Fruit fly (Drosophila melanogaster) whole organism, prepupa: Measurements from ENCODE around the gene Sse.

ENCODE experiments used
- Blimp-1 ChIP-seq: fragments of 200-800 bp; sonication (Bioruptor generic); optimal IDR thresholded peaks from 3 replicates; lab custom pipeline; 2017; ENCODE audit warnings: missing biosample characterization, missing genetic modification characterization, mild to moderate bottlenecking, moderate library complexity, missing genetic modification reagents
- CG10631 ChIP-seq: fragments of 200-800 bp; sonication (Bioruptor generic); optimal IDR thresholded peaks from 2 replicates; lab custom pipeline; 2016; ENCODE audit warnings: missing biosample characterization, missing genetic modification characterization
- CG10669 ChIP-seq: fragments of 200-800 bp; sonication (Bioruptor generic); optimal IDR thresholded peaks from 3 replicates; lab custom pipeline; 2018; ENCODE audit warnings: missing biosample characterization, mild to moderate bottlenecking, missing genetic modification characterization, moderate library complexity
- CG31627 ChIP-seq: fragments of 200-800 bp; sonication (Bioruptor generic); optimal IDR thresholded peaks from 3 replicates; lab custom pipeline; 2016; ENCODE audit warnings: missing biosample characterization, missing genetic modification characterization
- CG32006 ChIP-seq: fragments of 200-800 bp; sonication (Bioruptor generic); optimal IDR thresholded peaks from 3 replicates; lab custom pipeline; 2017; ENCODE audit warnings: missing biosample characterization, mild to moderate bottlenecking, missing genetic modification characterization
- CG34406 ChIP-seq: fragments of 200-800 bp; sonication (Bioruptor generic); optimal IDR thresholded peaks from 3 replicates; lab custom pipeline; 2016; ENCODE audit warnings: missing biosample characterization, missing genetic modification characterization
- CG4318 ChIP-seq: fragments of 200-800 bp; sonication (Bioruptor generic); optimal IDR thresholded peaks from 3 replicates; lab custom pipeline; 2017; ENCODE audit warnings: missing biosample characterization, mild to moderate bottlenecking, missing genetic modification characterization
- CG6163 ChIP-seq: fragments of 200-800 bp; sonication (Bioruptor generic); IDR thresholded peaks from 3 replicates; pipeline ENCODE4 v1.3.6; 2022; ENCODE audit warnings: missing biosample characterization, missing genetic modification characterization
- CG6276 ChIP-seq: fragments of 200-800 bp; sonication (Bioruptor generic); optimal IDR thresholded peaks from 2 replicates; lab custom pipeline; 2017; ENCODE audit warnings: missing biosample characterization, mild to moderate bottlenecking, missing genetic modification characterization
- CG6792 ChIP-seq: fragments of 200-800 bp; sonication (Bioruptor generic); optimal IDR thresholded peaks from 3 replicates; lab custom pipeline; 2016; ENCODE audit warnings: missing biosample characterization, missing genetic modification characterization
- CG6854 ChIP-seq: fragments of 200-800 bp; sonication (Bioruptor generic); optimal IDR thresholded peaks from 2 replicates; lab custom pipeline; 2017; ENCODE audit warnings: missing biosample characterization, mild to moderate bottlenecking, missing genetic modification characterization
- CG8119 ChIP-seq: fragments of 200-800 bp; sonication (Bioruptor generic); IDR thresholded peaks from 3 replicates; pipeline ENCODE4 v1.3.6; 2022; ENCODE audit warnings: missing biosample characterization, missing genetic modification characterization
- CG8319 ChIP-seq: fragments of 200-800 bp; sonication (Bioruptor generic); optimal IDR thresholded peaks from 3 replicates; lab custom pipeline; 2016; ENCODE audit warnings: missing biosample characterization, missing genetic modification characterization
- CG9139 ChIP-seq: fragments of 200-800 bp; sonication (Bioruptor generic); optimal IDR thresholded peaks from 3 replicates; lab custom pipeline; 2017; ENCODE audit warnings: missing biosample characterization, mild to moderate bottlenecking, missing genetic modification characterization
- Eip75B ChIP-seq: fragments of 200-800 bp; sonication (Bioruptor generic); optimal IDR thresholded peaks from 3 replicates; lab custom pipeline; 2016; ENCODE audit warnings: missing biosample characterization, missing genetic modification characterization
- Eip78C ChIP-seq: fragments of 200-800 bp; sonication (Bioruptor generic); peaks from one replicate; lab custom pipeline; 2016; ENCODE audit warnings: missing biosample characterization, missing genetic modification characterization
- Eip93F ChIP-seq: fragments of 200-800 bp; sonication (Bioruptor generic); optimal IDR thresholded peaks from 2 replicates; lab custom pipeline; 2016; ENCODE audit warnings: missing biosample characterization, mild to moderate bottlenecking, missing genetic modification characterization
- Ets21C ChIP-seq: fragments of 200-800 bp; sonication (Bioruptor generic); optimal IDR thresholded peaks from 3 replicates; lab custom pipeline; 2016; ENCODE audit warnings: missing biosample characterization, missing genetic modification characterization
- Ets96B ChIP-seq: fragments of 200-800 bp; optimal IDR thresholded peaks from 2 replicates; lab custom pipeline; 2019; ENCODE audit warnings: missing biosample characterization, mild to moderate bottlenecking, missing genetic modification characterization, moderate library complexity
- Hr39 ChIP-seq: fragments of 200-800 bp; sonication (Bioruptor generic); optimal IDR thresholded peaks from 2 replicates; lab custom pipeline; 2016; ENCODE audit warnings: missing biosample characterization, missing genetic modification characterization
- Hr4 ChIP-seq: fragments of 200-800 bp; sonication (Bioruptor generic); optimal IDR thresholded peaks from 3 replicates; lab custom pipeline; 2016; ENCODE audit warnings: missing biosample characterization, missing genetic modification characterization
- Met ChIP-seq: fragments of 200-800 bp; sonication (Bioruptor generic); optimal IDR thresholded peaks from 3 replicates; lab custom pipeline; 2016; ENCODE audit warnings: missing biosample characterization, missing genetic modification characterization
- OdsH ChIP-seq: fragments of 200-800 bp; sonication (Bioruptor generic); optimal IDR thresholded peaks from 3 replicates; lab custom pipeline; 2016; ENCODE audit warnings: missing biosample characterization, missing genetic modification characterization
- Smox ChIP-seq: fragments of 200-800 bp; sonication (Bioruptor generic); optimal IDR thresholded peaks from 3 replicates; lab custom pipeline; 2016; ENCODE audit warnings: missing biosample characterization, missing genetic modification characterization
- Sox102F ChIP-seq: fragments of 200-800 bp; sonication (Bioruptor generic); optimal IDR thresholded peaks from 2 replicates; lab custom pipeline; 2016; ENCODE audit warnings: missing biosample characterization, mild to moderate bottlenecking, missing genetic modification characterization
- Sox14 ChIP-seq: fragments of 200-800 bp; sonication (Bioruptor generic); optimal IDR thresholded peaks from 3 replicates; lab custom pipeline; 2016; ENCODE audit warnings: missing biosample characterization, missing genetic modification characterization
- achi ChIP-seq: fragments of 200-800 bp; sonication (Bioruptor generic); optimal IDR thresholded peaks from 3 replicates; lab custom pipeline; 2016; ENCODE audit warnings: missing biosample characterization, missing genetic modification characterization
- acj6 ChIP-seq: fragments of 200-800 bp; sonication (Bioruptor generic); optimal IDR thresholded peaks from 3 replicates; lab custom pipeline; 2016; ENCODE audit warnings: missing biosample characterization, missing genetic modification characterization
- cyc ChIP-seq: fragments of 200-800 bp; sonication (Bioruptor generic); optimal IDR thresholded peaks from 3 replicates; lab custom pipeline; 2016; ENCODE audit warnings: missing biosample characterization, missing genetic modification characterization
- dac ChIP-seq: fragments of 200-800 bp; sonication (Bioruptor generic); optimal IDR thresholded peaks from 2 replicates; lab custom pipeline; 2017; ENCODE audit warnings: missing biosample characterization, mild to moderate bottlenecking, missing genetic modification characterization
- eg ChIP-seq: fragments of 200-800 bp; sonication (Bioruptor generic); IDR thresholded peaks from 3 replicates; pipeline ENCODE4 v1.3.6; 2022; ENCODE audit warnings: missing biosample characterization, missing genetic modification characterization
- esn ChIP-seq: fragments of 200-800 bp; sonication (Bioruptor generic); optimal IDR thresholded peaks from 2 replicates; lab custom pipeline; 2016; ENCODE audit warnings: missing biosample characterization, mild to moderate bottlenecking, missing genetic modification characterization, moderate library complexity
- fd59A ChIP-seq: fragments of 200-800 bp; sonication (Bioruptor generic); optimal IDR thresholded peaks from 2 replicates; lab custom pipeline; 2017; ENCODE audit warnings: missing biosample characterization, mild to moderate bottlenecking, missing genetic modification characterization, missing genetic modification reagents
- fkh ChIP-seq: fragments of 200-800 bp; sonication (Bioruptor generic); optimal IDR thresholded peaks from 3 replicates; lab custom pipeline; 2017; ENCODE audit warnings: missing biosample characterization, mild to moderate bottlenecking, missing genetic modification characterization, moderate library complexity
- lz ChIP-seq: fragments of 200-800 bp; sonication (Bioruptor generic); optimal IDR thresholded peaks from 3 replicates; lab custom pipeline; 2016; ENCODE audit warnings: missing biosample characterization, missing genetic modification characterization
- pdm3 ChIP-seq: fragments of 200-800 bp; sonication (Bioruptor generic); optimal IDR thresholded peaks from 3 replicates; lab custom pipeline; 2016; ENCODE audit warnings: missing biosample characterization, missing genetic modification characterization
- salr ChIP-seq, 2 experiments: fragments of 200-800 bp; sonication (Bioruptor generic); optimal IDR thresholded peaks; 3 replicates each; lab custom pipeline; 2016 to 2018; ENCODE audit warnings: missing biosample characterization in 2 of 2, missing genetic modification characterization in 2 of 2, mild to moderate bottlenecking in 1 of 2
- spab ChIP-seq: fragments of 200-800 bp; sonication (Bioruptor generic); optimal IDR thresholded peaks from 2 replicates; lab custom pipeline; 2017; ENCODE audit warnings: missing biosample characterization, mild to moderate bottlenecking, missing genetic modification characterization, missing genetic modification reagents
- svp ChIP-seq: fragments of 200-800 bp; sonication (Bioruptor generic); peaks from one replicate; lab custom pipeline; 2016; ENCODE audit warnings: missing biosample characterization, missing genetic modification characterization
- topi ChIP-seq: fragments of 200-800 bp; sonication (Bioruptor generic); optimal IDR thresholded peaks from 3 replicates; lab custom pipeline; 2016; ENCODE audit warnings: missing biosample characterization, missing genetic modification characterization
- vri ChIP-seq: fragments of 200-800 bp; sonication (Bioruptor generic); optimal IDR thresholded peaks from 3 replicates; lab custom pipeline; 2016; ENCODE audit warnings: missing biosample characterization, mild to moderate bottlenecking, missing genetic modification characterization

Gene Sse

dm6 chr3L:5633247-5634187 lies 28.5 kb downstream of the Sse start (continued):
- TF ChIP-seq eg: no peak
- TF ChIP-seq acj6 (GFP tag; lab: Kevin White, UChicago): peak; percentile 20
- no peak for TF ChIP-seq CG6854
- TF ChIP-seq Hr39: no peak
- no peak for TF ChIP-seq OdsH (GFP tag; lab: Kevin White, UChicago)
- no peak for TF ChIP-seq CG6276 (GFP tag; lab: Kevin White, UChicago)
- peak; percentile 69 for TF ChIP-seq Sox14
- peak; percentile 7 for TF ChIP-seq Eip93F (GFP tag; lab: Kevin White, UChicago)
- TF ChIP-seq CG6163 (GFP tag; lab: Robert Waterston, UW): peak; percentile 71
- TF ChIP-seq CG8319 (GFP tag; lab: Kevin White, UChicago): no peak

dm6 chr3L:5631917-5632316 lies 30.1 kb downstream of the Sse start:
- no peak for TF ChIP-seq dac
- no peak for TF ChIP-seq OdsH (GFP tag; lab: Kevin White, UChicago)
- no peak for TF ChIP-seq pdm3
- no peak for TF ChIP-seq CG9139

dm6 chr3L:5630608-5631080 lies 31.4 kb downstream of the Sse start, which contains the start of gene Blimp-1:
Blimp-1 (plus strand) TSS chr3L:5630983.
- TF ChIP-seq Sox102F (GFP tag; lab: Kevin White, UChicago): no peak
- peak; percentile 32 for TF ChIP-seq vri (GFP tag; lab: Kevin White, UChicago)
- no peak for TF ChIP-seq Eip78C
- peak; percentile 74 for TF ChIP-seq Blimp-1 (GFP tag; lab: Kevin White, UChicago)
- TF ChIP-seq CG6163 (GFP tag; lab: Robert Waterston, UW): 0 out of 3 replicates have a peak, but pooled peaks have one; percentile 11
- TF ChIP-seq CG9139: no peak
- TF ChIP-seq CG6854: peak; percentile 44
- TF ChIP-seq eg: no peak
- no peak for TF ChIP-seq Ets21C (GFP tag; lab: Kevin White, UChicago)
- peak; percentile 29 for TF ChIP-seq fkh (GFP tag; lab: Kevin White, UChicago)
- TF ChIP-seq Ets96B: no peak
- TF ChIP-seq achi (GFP tag; lab: Kevin White, UChicago): no peak

DNA sequence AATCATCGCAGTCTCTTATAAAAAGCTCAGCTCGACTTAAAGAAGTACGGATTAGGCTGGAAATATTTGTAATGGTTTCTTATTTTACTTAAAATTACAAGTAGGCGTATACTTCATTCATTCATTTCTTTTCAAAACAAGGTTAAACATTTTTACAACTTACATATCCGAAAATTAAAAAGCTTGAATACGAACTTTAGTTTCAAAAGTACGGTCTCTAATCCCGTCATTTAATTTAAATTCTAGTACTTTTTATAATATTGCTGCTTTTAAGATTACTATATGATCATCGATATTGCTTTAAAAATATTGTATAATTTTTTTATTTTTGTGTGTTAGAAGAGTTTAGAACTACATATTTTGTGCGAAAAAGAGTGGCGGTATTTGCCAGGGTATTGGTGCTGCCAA lies 31.9 kb downstream of the Sse start:
- peak; percentile 95 for TF ChIP-seq svp
- peak; percentile 12 for TF ChIP-seq CG34406 (GFP tag; lab: Kevin White, UChicago)
- TF ChIP-seq Sox102F (GFP tag; lab: Kevin White, UChicago): peak; percentile 47
- TF ChIP-seq CG10669 (GFP tag; lab: Kevin White, UChicago): no peak
- TF ChIP-seq cyc (GFP tag; lab: Kevin White, UChicago): peak; percentile 46
- no peak for TF ChIP-seq vri (GFP tag; lab: Kevin White, UChicago)
- peak; percentile 64 for TF ChIP-seq CG32006 (GFP tag; lab: Kevin White, UChicago)
- TF ChIP-seq acj6 (GFP tag; lab: Kevin White, UChicago): peak; percentile 37
- peak; percentile 33 for TF ChIP-seq achi (GFP tag; lab: Kevin White, UChicago)
- TF ChIP-seq Hr39: peak; percentile 64
- TF ChIP-seq fd59A (GFP tag; lab: Kevin White, UChicago): no peak
- peak; percentile 62 for TF ChIP-seq Smox (GFP tag; lab: Kevin White, UChicago)
- peak; percentile 29 for TF ChIP-seq CG4318 (GFP tag; lab: Kevin White, UChicago)
- peak; percentile 13 for TF ChIP-seq Hr4
- TF ChIP-seq OdsH (GFP tag; lab: Kevin White, UChicago): peak; percentile 29
- TF ChIP-seq salr (GFP tag; optimal IDR thresholded peaks at IDR 0.05; lab: Kevin White, UChicago): peak in 1 of 2 experiments; percentile 62
- peak; percentile 65 for TF ChIP-seq CG31627 (GFP tag; lab: Kevin White, UChicago)
- peak; percentile 33 for TF ChIP-seq pdm3
- TF ChIP-seq Eip78C: peak; percentile 95
- TF ChIP-seq Sox14: peak; percentile 60
- TF ChIP-seq Met (GFP tag; lab: Kevin White, UChicago): peak; percentile 61
- TF ChIP-seq CG8319 (GFP tag; lab: Kevin White, UChicago): no peak
- no peak for TF ChIP-seq spab (GFP tag; lab: Kevin White, UChicago)
- peak; percentile 64 for TF ChIP-seq Eip75B (GFP tag; lab: Kevin White, UChicago)
- peak; percentile 84 for TF ChIP-seq topi (GFP tag; lab: Kevin White, UChicago)
- TF ChIP-seq Ets21C (GFP tag; lab: Kevin White, UChicago): peak; percentile 46
- peak; percentile 13 for TF ChIP-seq CG6792 (GFP tag; lab: Kevin White, UChicago)
- peak; percentile 38; the same call in 1 of the 3 replicates for TF ChIP-seq CG8119 (GFP tag; lab: Robert Waterston, UW)
- peak; percentile 74 for TF ChIP-seq lz (GFP tag; lab: Kevin White, UChicago)
- peak; percentile 8 for TF ChIP-seq CG6276 (GFP tag; lab: Kevin White, UChicago)
- peak; percentile 81 for TF ChIP-seq esn (GFP tag; lab: Kevin White, UChicago)
- peak; percentile 47; the same call in 1 of the 3 replicates for TF ChIP-seq CG6163 (GFP tag; lab: Robert Waterston, UW)
- peak; percentile 53 for TF ChIP-seq CG10631 (GFP tag; lab: Kevin White, UChicago)
- TF ChIP-seq CG9139: no peak
